Worm (Caenorhabditis elegans) whole organism, L3 larva: ENCODE data around the gene C06A12.19.

ENCODE experiments used
- ama-1 ChIP-seq: fragments of 150-350 bp; optimal IDR thresholded peaks from 2 replicates; lab custom pipeline; 2018
- ceh-82 ChIP-seq: fragments of 150-350 bp; optimal IDR thresholded peaks from 2 replicates; lab custom pipeline; 2014; ENCODE audit warnings: missing biosample characterization, missing genetic modification characterization
- ceh-9 ChIP-seq: sonication (generic microtip); optimal IDR thresholded peaks from 2 replicates; lab custom pipeline; 2018; ENCODE audit warnings: missing biosample characterization, missing genetic modification characterization
- fkh-10 ChIP-seq: sonication (generic microtip); optimal IDR thresholded peaks from 2 replicates; lab custom pipeline; 2017; ENCODE audit warnings: missing biosample characterization, missing genetic modification reagents, missing genetic modification characterization
- fos-1 ChIP-seq: fragments of 150-350 bp; optimal IDR thresholded peaks from 2 replicates; lab custom pipeline; 2014; ENCODE audit warnings: missing biosample characterization, missing genetic modification characterization
- nhr-11 ChIP-seq: fragments of 150-350 bp; optimal IDR thresholded peaks from 2 replicates; lab custom pipeline; 2014; ENCODE audit warnings: missing biosample characterization, missing genetic modification characterization
- nhr-12 ChIP-seq: fragments of 150-350 bp; optimal IDR thresholded peaks from 2 replicates; lab custom pipeline; 2014; ENCODE audit warnings: missing biosample characterization, missing genetic modification characterization
- nhr-237 ChIP-seq: fragments of 150-350 bp; optimal IDR thresholded peaks from 2 replicates; lab custom pipeline; 2014; ENCODE audit warnings: missing biosample characterization, missing genetic modification characterization
- nhr-25 ChIP-seq: sonication (generic microtip); optimal IDR thresholded peaks from 2 replicates; lab custom pipeline; 2017; ENCODE audit warnings: missing biosample characterization, missing genetic modification characterization
- nhr-28 ChIP-seq: fragments of 150-350 bp; optimal IDR thresholded peaks from 2 replicates; lab custom pipeline; 2014; ENCODE audit warnings: missing biosample characterization, missing genetic modification characterization
- pha-4 ChIP-seq: fragments of 150-350 bp; optimal IDR thresholded peaks from 2 replicates; lab custom pipeline; 2014; ENCODE audit warnings: missing biosample characterization, missing genetic modification reagents, missing genetic modification characterization
- skn-1 ChIP-seq: fragments of 150-350 bp; optimal IDR thresholded peaks from 2 replicates; lab custom pipeline; 2014; ENCODE audit warnings: missing biosample characterization, missing genetic modification characterization
- ztf-11 ChIP-seq: fragments of 150-350 bp; optimal IDR thresholded peaks from 2 replicates; lab custom pipeline; 2014; ENCODE audit warnings: missing biosample characterization, missing genetic modification characterization
- ztf-4 ChIP-seq: fragments of 150-350 bp; optimal IDR thresholded peaks from 2 replicates; lab custom pipeline; 2014; ENCODE audit warnings: missing biosample characterization, missing genetic modification characterization

- no peak for TF ChIP-seq nhr-25 (tag; lab: Kevin White, UChicago)
- no peak for TF ChIP-seq nhr-28 (tag; lab: Kevin White, UChicago)
- TF ChIP-seq nhr-237 = no peak
- TF ChIP-seq ceh-82 (tag; lab: Kevin White, UChicago) = no peak
- no peak for TF ChIP-seq nhr-12 (tag; lab: Kevin White, UChicago)
- no peak for TF ChIP-seq nhr-11 (tag; lab: Kevin White, UChicago)
- TF ChIP-seq ceh-9 = no peak
- no peak for TF ChIP-seq ama-1
- TF ChIP-seq ztf-11 (tag; lab: Kevin White, UChicago) = no peak
- TF ChIP-seq skn-1 (tag; lab: Kevin White, UChicago) = no peak
- TF ChIP-seq fkh-10 (GFP tag; lab: Kevin White, UChicago) = no peak
- no peak for TF ChIP-seq pha-4
- no peak for TF ChIP-seq ztf-4 (tag; lab: Kevin White, UChicago)
- no peak for TF ChIP-seq fos-1 (tag; lab: Kevin White, UChicago)
These were observed 27.4 kb upstream of the C06A12.19 start, which contains the start of gene elo-2 for ce11 chrIV:17467325-17467724.
